Fruit fly (Drosophila melanogaster): Measurements from ENCODE around the gene CG16711.

CG16711 gene

dm6 chr3L:9713828-9714536 lies 9.9 kb downstream of the CG16711 start, which contains the start of gene vsg (continued):
- TF ChIP-seq CG32264 (GFP tag; optimal IDR thresholded peaks at IDR 0.05) (no peak), OdsH (GFP tag; optimal IDR thresholded peaks at IDR 0.05) (peak; percentile 60), fru (GFP tag; optimal IDR thresholded peaks at IDR 0.05) (peak; percentile 44), HLH106 (tag; optimal IDR thresholded peaks at IDR 0.05) (peak; percentile 87), rgr (GFP tag; optimal IDR thresholded peaks at IDR 0.05) (peak; percentile 62), CrebA (GFP tag; optimal IDR thresholded peaks at IDR 0.05; ENCODE audit: borderline replicate concordance) (no peak), N (GFP tag; optimal IDR thresholded peaks at IDR 0.05) (peak; percentile 9), dl (GFP tag; optimal IDR thresholded peaks at IDR 0.05; ENCODE audit: insufficient read depth in 1 of 2, partially characterized antibody in 2 of 2) (no peak), ey (GFP tag; optimal IDR thresholded peaks at IDR 0.05) (peak; percentile 55), Vsx2 (GFP tag; optimal IDR thresholded peaks at IDR 0.05; ENCODE audit: partially characterized antibody) (no peak), brk (GFP tag; optimal IDR thresholded peaks at IDR 0.05) (no peak), Jra (GFP tag; optimal IDR thresholded peaks at IDR 0.05) (no peak), Rel (GFP tag; optimal IDR thresholded peaks at IDR 0.05) (no peak), Rel (tag; optimal IDR thresholded peaks at IDR 0.05) (no peak), Dif (GFP tag; optimal IDR thresholded peaks at IDR 0.05; ENCODE audit: partially characterized antibody) (no peak)

- TF ChIP-seq lola (GFP tag; optimal IDR thresholded peaks at IDR 0.05) (no peak), HLH106 (tag; optimal IDR thresholded peaks at IDR 0.05) (no peak), Dif (GFP tag; optimal IDR thresholded peaks at IDR 0.05; ENCODE audit: partially characterized antibody) (peak; percentile 36), usp (GFP tag; optimal IDR thresholded peaks at IDR 0.05) (no peak), h (GFP tag; optimal IDR thresholded peaks at IDR 0.05) (no peak), Mio (GFP tag; optimal IDR thresholded peaks at IDR 0.05) (no peak), dsf (GFP tag; optimal IDR thresholded peaks at IDR 0.05; ENCODE audit: borderline replicate concordance) (no peak), dmrt93B (GFP tag; optimal IDR thresholded peaks at IDR 0.05) (no peak), Abd-B (GFP tag; optimal IDR thresholded peaks at IDR 0.05) (peak; percentile 34), woc (GFP tag; optimal IDR thresholded peaks at IDR 0.05) (no peak), Sp1 (GFP tag; optimal IDR thresholded peaks at IDR 0.05) (no peak), dl (GFP tag; optimal IDR thresholded peaks at IDR 0.05; ENCODE audit: insufficient read depth in 1 of 2, partially characterized antibody in 2 of 2) (no peak), Myc (optimal IDR thresholded peaks at IDR 0.05) (no peak), Hr83 (GFP tag; optimal IDR thresholded peaks at IDR 0.05; ENCODE audit: poor library complexity, severe bottlenecking) (peak; percentile 57), CG32264 (GFP tag; optimal IDR thresholded peaks at IDR 0.05) (no peak), N (GFP tag; optimal IDR thresholded peaks at IDR 0.05) (no peak), br (GFP tag; optimal IDR thresholded peaks at IDR 0.05) (no peak), brk (GFP tag; optimal IDR thresholded peaks at IDR 0.05) (no peak), OdsH (GFP tag; optimal IDR thresholded peaks at IDR 0.05) (no peak), jim (GFP tag; optimal IDR thresholded peaks at IDR 0.05) (no peak), Vsx2 (GFP tag; optimal IDR thresholded peaks at IDR 0.05; ENCODE audit: partially characterized antibody) (no peak), pan (optimal IDR thresholded peaks at IDR 0.05) (no peak), Rel (GFP tag; optimal IDR thresholded peaks at IDR 0.05) (no peak), Rel (tag; optimal IDR thresholded peaks at IDR 0.05) (peak; percentile 100)
These were observed 10.5 kb downstream of the CG16711 start for dm6 chr3L:9714537-9715144.

dm6 chr3L:9716595-9716994 lies 12.5 kb downstream of the CG16711 start:
- TF ChIP-seq tai (GFP tag; optimal IDR thresholded peaks at IDR 0.05) (no peak), CG32264 (GFP tag; optimal IDR thresholded peaks at IDR 0.05) (no peak), Dif (GFP tag; optimal IDR thresholded peaks at IDR 0.05; ENCODE audit: partially characterized antibody) (no peak), Rel (GFP tag; optimal IDR thresholded peaks at IDR 0.05) (no peak), Rel (tag; optimal IDR thresholded peaks at IDR 0.05) (peak; percentile 90), usp (GFP tag; optimal IDR thresholded peaks at IDR 0.05) (no peak), woc (GFP tag; optimal IDR thresholded peaks at IDR 0.05) (no peak)

- TF ChIP-seq CrebA (GFP tag; optimal IDR thresholded peaks at IDR 0.05; ENCODE audit: borderline replicate concordance) (no peak), h (GFP tag; optimal IDR thresholded peaks at IDR 0.05) (no peak), dmrt93B (GFP tag; optimal IDR thresholded peaks at IDR 0.05) (no peak), Hr83 (GFP tag; optimal IDR thresholded peaks at IDR 0.05; ENCODE audit: poor library complexity, severe bottlenecking) (no peak), lola (GFP tag; optimal IDR thresholded peaks at IDR 0.05) (no peak), CG32264 (GFP tag; optimal IDR thresholded peaks at IDR 0.05) (no peak), Hnf4 (GFP tag; optimal IDR thresholded peaks at IDR 0.05) (no peak), Dif (GFP tag; optimal IDR thresholded peaks at IDR 0.05; ENCODE audit: partially characterized antibody) (no peak), Rel (GFP tag; optimal IDR thresholded peaks at IDR 0.05) (no peak), Rel (tag; optimal IDR thresholded peaks at IDR 0.05) (no peak), Mio (GFP tag; optimal IDR thresholded peaks at IDR 0.05) (no peak), CG9705 (GFP tag; optimal IDR thresholded peaks at IDR 0.05) (no peak), Abd-B (GFP tag; optimal IDR thresholded peaks at IDR 0.05) (no peak), Jra (GFP tag; optimal IDR thresholded peaks at IDR 0.05) (no peak)
These were observed 13.0 kb downstream of the CG16711 start for dm6 chr3L:9717101-9717500.
